Worm (Caenorhabditis elegans): ENCODE results near the gene urm-1.

The urm-1 gene

ce11 chrIII:10505943-10506698 lies 841 bp downstream of the urm-1 start:
- TF ChIP-seq tbx-2 (tag; optimal IDR thresholded peaks at IDR 0.05): no peak
- TF ChIP-seq efl-3 (GFP tag; optimal IDR thresholded peaks at IDR 0.05): no peak
- TF ChIP-seq efl-1 (optimal IDR thresholded peaks at IDR 0.05): no peak
- peak in 1 of 2 experiments; percentile 1 for TF ChIP-seq efl-1 (GFP tag; optimal IDR thresholded peaks at IDR 0.05 in 1 of 2)
- no peak for TF ChIP-seq nhr-28 (tag; optimal IDR thresholded peaks at IDR 0.05)
- TF ChIP-seq nhr-71 (tag; optimal IDR thresholded peaks at IDR 0.05): no peak

ce11 chrIII:10506699-10507248 lies 1.5 kb downstream of the urm-1 start, which contains the start of the genes sip-1 and sly-1:
TSS of gene sip-1 (minus strand) at chrIII:10506801.
TSS of gene sly-1 (plus strand) at chrIII:10507058.
- peak; percentile 25 for TF ChIP-seq ztf-4 (tag; optimal IDR thresholded peaks at IDR 0.05)
- TF ChIP-seq tbx-2 (tag; optimal IDR thresholded peaks at IDR 0.05): peak; percentile 90
- TF ChIP-seq egl-13 (tag; optimal IDR thresholded peaks at IDR 0.05): peak; percentile 76
- TF ChIP-seq rnt-1 (tag; optimal IDR thresholded peaks at IDR 0.05): peak; percentile 92
- TF ChIP-seq alr-1 (tag; optimal IDR thresholded peaks at IDR 0.05; ENCODE audit: borderline replicate concordance): no peak
- TF ChIP-seq hlh-4 (tag; optimal IDR thresholded peaks at IDR 0.05): no peak
- no peak for TF ChIP-seq lir-3 (tag; optimal IDR thresholded peaks at IDR 0.05; ENCODE audit: poor library complexity)
- peak; percentile 60 for TF ChIP-seq nhr-11 (tag; optimal IDR thresholded peaks at IDR 0.05)
- peak; percentile 90 for TF ChIP-seq snu-23 (GFP tag; optimal IDR thresholded peaks at IDR 0.05)
- TF ChIP-seq C16A3.4 (tag; optimal IDR thresholded peaks at IDR 0.05): peak; percentile 84
- TF ChIP-seq pqm-1 (tag; optimal IDR thresholded peaks at IDR 0.05): no peak
- peak; percentile 93 to 96 (median 95) for TF ChIP-seq dpl-1 (GFP tag; optimal IDR thresholded peaks at IDR 0.05)
- TF ChIP-seq nhr-20 (tag; optimal IDR thresholded peaks at IDR 0.05): peak; percentile 84
- peak; percentile 92 to 94 for TF ChIP-seq lsy-2 (tag; optimal IDR thresholded peaks at IDR 0.05)
- peak; percentile 70 for TF ChIP-seq nhr-237 (tag; optimal IDR thresholded peaks at IDR 0.05)
- TF ChIP-seq C34B4.2 (tag; optimal IDR thresholded peaks at IDR 0.05): no peak
- peak; percentile 98 for TF ChIP-seq mep-1 (tag; optimal IDR thresholded peaks at IDR 0.05)
- TF ChIP-seq ceh-88 (GFP tag; IDR thresholded peaks at IDR 0.05): peak; percentile 58; the same call in 1 of the 2 replicates
- TF ChIP-seq snpc-4 (tag; optimal IDR thresholded peaks at IDR 0.05): peak; percentile 86
- peak; percentile 96 for TF ChIP-seq xbp-1 (tag; optimal IDR thresholded peaks at IDR 0.05)
- no peak for TF ChIP-seq unc-62 (GFP tag; optimal IDR thresholded peaks at IDR 0.05)
- TF ChIP-seq unc-98 (GFP tag; IDR thresholded peaks at IDR 0.05): no peak
- peak; percentile 63 for TF ChIP-seq ceh-90 (tag; optimal IDR thresholded peaks at IDR 0.05)
- no peak for TF ChIP-seq ces-1 (GFP tag; optimal IDR thresholded peaks at IDR 0.05)
- peak; percentile 74 for TF ChIP-seq sox-4 (tag; optimal IDR thresholded peaks at IDR 0.05)
- TF ChIP-seq dsc-1 (tag; optimal IDR thresholded peaks at IDR 0.05): peak; percentile 84
- peak in 1 of 2 experiments; percentile 64 for TF ChIP-seq ztf-11 (tag; optimal IDR thresholded peaks at IDR 0.05)
- no peak for TF ChIP-seq aha-1 (tag; optimal IDR thresholded peaks at IDR 0.05)
- TF ChIP-seq nhr-77 (tag; optimal IDR thresholded peaks at IDR 0.05): peak; percentile 43
- TF ChIP-seq sptf-1 (tag; optimal IDR thresholded peaks at IDR 0.05): no peak
- TF ChIP-seq vab-15 (tag; optimal IDR thresholded peaks at IDR 0.05): no peak
- TF ChIP-seq nhr-85 (tag): peak; percentile 90
- peak; percentile 74 for TF ChIP-seq C04F5.9 (tag; optimal IDR thresholded peaks at IDR 0.05)
- TF ChIP-seq hlh-17 (GFP tag; optimal IDR thresholded peaks at IDR 0.05; ENCODE audit: borderline replicate concordance): no peak
- no peak for TF ChIP-seq nhr-76 (tag; optimal IDR thresholded peaks at IDR 0.05)
- peak; percentile 75 for TF ChIP-seq jun-1 (tag; optimal IDR thresholded peaks at IDR 0.05)
- no peak for TF ChIP-seq nhr-84 (tag; optimal IDR thresholded peaks at IDR 0.05)
- peak; percentile 77 to 86 (median 80) for TF ChIP-seq ceh-82 (tag; optimal IDR thresholded peaks at IDR 0.05)
- TF ChIP-seq egl-27 (tag; optimal IDR thresholded peaks at IDR 0.05): no peak
- peak; percentile 74 to 93 for TF ChIP-seq efl-1 (optimal IDR thresholded peaks at IDR 0.05)
- TF ChIP-seq efl-1 (GFP tag; optimal IDR thresholded peaks at IDR 0.05 in 1 of 2): peak; percentile 92 to 99
- no peak for TF ChIP-seq hpl-2 (GFP tag; optimal IDR thresholded peaks at IDR 0.05)
- TF ChIP-seq sup-37 (GFP tag; optimal IDR thresholded peaks at IDR 0.05): peak; percentile 47
- TF ChIP-seq fos-1 (tag; optimal IDR thresholded peaks at IDR 0.05): peak; percentile 58
- peak; percentile 34 for TF ChIP-seq elt-2 (tag; optimal IDR thresholded peaks at IDR 0.05)
- TF ChIP-seq grh-1 (GFP tag; IDR thresholded peaks at IDR 0.05): peak; percentile 74
